Worm (Caenorhabditis elegans): ENCODE measurements around the gene ctns-1.

Gene ctns-1

ce11 chrII:8091528-8091927 is 45.2 kb downstream of the ctns-1 start (continued):
- TF ChIP-seq lin-15B (tag; optimal IDR thresholded peaks at IDR 0.05) (no peak), nhr-11 (tag; optimal IDR thresholded peaks at IDR 0.05) (no peak), fkh-4 (tag; optimal IDR thresholded peaks at IDR 0.05; ENCODE audit: borderline replicate concordance) (no peak), lsy-2 (tag; optimal IDR thresholded peaks at IDR 0.05) (peak; percentile 59 to 67), efl-3 (GFP tag; optimal IDR thresholded peaks at IDR 0.05) (no peak), ces-1 (GFP tag; optimal IDR thresholded peaks at IDR 0.05) (no peak), lin-35 (GFP tag; optimal IDR thresholded peaks at IDR 0.05) (peak; percentile 49 to 71), sup-37 (GFP tag; optimal IDR thresholded peaks at IDR 0.05) (no peak), alr-1 (tag; optimal IDR thresholded peaks at IDR 0.05; ENCODE audit: borderline replicate concordance) (no peak), dsc-1 (tag; optimal IDR thresholded peaks at IDR 0.05) (peak; percentile 49)

ce11 chrII:8086803-8087202 is 49.9 kb downstream of the ctns-1 start, which contains the start of gene K02C4.3:
K02C4.3 (minus strand) TSS chrII:8086853.
- TF ChIP-seq sup-37 (GFP tag; optimal IDR thresholded peaks at IDR 0.05) = peak; percentile 25
- TF ChIP-seq zip-4 (GFP tag; optimal IDR thresholded peaks at IDR 0.05) = peak; percentile 28
- no peak for TF ChIP-seq vab-15 (tag; optimal IDR thresholded peaks at IDR 0.05)
- no peak for TF ChIP-seq tlp-1 (tag; optimal IDR thresholded peaks at IDR 0.05)
- peak; percentile 90 to 93 for TF ChIP-seq efl-1 (optimal IDR thresholded peaks at IDR 0.05)
- peak; percentile 90 to 99 for TF ChIP-seq efl-1 (GFP tag; optimal IDR thresholded peaks at IDR 0.05 in 1 of 2)
- TF ChIP-seq hlh-17 (GFP tag; optimal IDR thresholded peaks at IDR 0.05; ENCODE audit: borderline replicate concordance) = no peak
- TF ChIP-seq irx-1 (tag; optimal IDR thresholded peaks at IDR 0.05) = peak; percentile 71
- peak; percentile 77 for TF ChIP-seq tbx-2 (tag; optimal IDR thresholded peaks at IDR 0.05)
- peak; percentile 72 for TF ChIP-seq rnt-1 (tag; optimal IDR thresholded peaks at IDR 0.05)
- peak; percentile 39 for TF ChIP-seq jun-1 (tag; optimal IDR thresholded peaks at IDR 0.05)
- peak; percentile 28 for TF ChIP-seq F16B12.6 (tag; optimal IDR thresholded peaks at IDR 0.05)
- no peak for TF ChIP-seq alr-1 (tag; optimal IDR thresholded peaks at IDR 0.05; ENCODE audit: borderline replicate concordance)
- TF ChIP-seq nhr-84 (tag; optimal IDR thresholded peaks at IDR 0.05) = no peak
- TF ChIP-seq nhr-12 (tag; optimal IDR thresholded peaks at IDR 0.05) = no peak
- no peak for TF ChIP-seq nhr-76 (tag; optimal IDR thresholded peaks at IDR 0.05)
- TF ChIP-seq fkh-8 (tag; optimal IDR thresholded peaks at IDR 0.05) = peak; percentile 43
- TF ChIP-seq unc-30 (tag; optimal IDR thresholded peaks at IDR 0.05) = no peak
- peak; percentile 77 for TF ChIP-seq nhr-90 (tag; optimal IDR thresholded peaks at IDR 0.05; ENCODE audit: poor library complexity)
- TF ChIP-seq C16A3.4 (tag; optimal IDR thresholded peaks at IDR 0.05) = peak; percentile 39
- peak; percentile 64 for TF ChIP-seq unc-130 (tag; optimal IDR thresholded peaks at IDR 0.05)
- TF ChIP-seq snu-23 (GFP tag; optimal IDR thresholded peaks at IDR 0.05) = peak; percentile 85
- TF ChIP-seq C34B4.2 (tag; optimal IDR thresholded peaks at IDR 0.05) = no peak
- TF ChIP-seq ztf-4 (tag; optimal IDR thresholded peaks at IDR 0.05) = no peak
- TF ChIP-seq unc-62 (GFP tag; optimal IDR thresholded peaks at IDR 0.05) = no peak
- TF ChIP-seq lir-3 (tag; optimal IDR thresholded peaks at IDR 0.05; ENCODE audit: poor library complexity) = peak; percentile 50
- no peak for TF ChIP-seq pqm-1 (tag; optimal IDR thresholded peaks at IDR 0.05)
- TF ChIP-seq skn-1 (tag; optimal IDR thresholded peaks at IDR 0.05) = peak; percentile 77
- TF ChIP-seq lin-39 (tag; optimal IDR thresholded peaks at IDR 0.05) = peak; percentile 60
- no peak for TF ChIP-seq pax-3 (tag; optimal IDR thresholded peaks at IDR 0.05)
- TF ChIP-seq lin-14 (GFP tag; optimal IDR thresholded peaks at IDR 0.05) = peak; percentile 75
- no peak for TF ChIP-seq unc-98 (GFP tag; IDR thresholded peaks at IDR 0.05)
- no peak for TF ChIP-seq zag-1 (tag; optimal IDR thresholded peaks at IDR 0.05)
- TF ChIP-seq efl-3 (GFP tag; optimal IDR thresholded peaks at IDR 0.05) = no peak
- TF ChIP-seq C04F5.9 (tag; optimal IDR thresholded peaks at IDR 0.05) = peak; percentile 55
- peak; percentile 33 for TF ChIP-seq nhr-77 (tag; optimal IDR thresholded peaks at IDR 0.05)
- TF ChIP-seq elt-3 (tag; optimal IDR thresholded peaks at IDR 0.05) = peak in 2 of 6 experiments; percentile 45 to 53
- no peak for TF ChIP-seq hpl-2 (GFP tag; optimal IDR thresholded peaks at IDR 0.05)
- peak; percentile 74 for TF ChIP-seq xbp-1 (tag; optimal IDR thresholded peaks at IDR 0.05)
- TF ChIP-seq mep-1 (tag; optimal IDR thresholded peaks at IDR 0.05) = peak; percentile 87
- peak; percentile 44 for TF ChIP-seq egl-13 (tag; optimal IDR thresholded peaks at IDR 0.05)
- no peak for TF ChIP-seq nhr-28 (tag; optimal IDR thresholded peaks at IDR 0.05)
- TF ChIP-seq nhr-47 (tag; optimal IDR thresholded peaks at IDR 0.05) = peak; percentile 81
- no peak for TF ChIP-seq ama-1 (optimal IDR thresholded peaks at IDR 0.05)
- TF ChIP-seq blmp-1 (tag; optimal IDR thresholded peaks at IDR 0.05) = peak; percentile 76
